Fruit fly (Drosophila melanogaster): ENCODE measurements around the gene ND-SGDH.

ND-SGDH gene

dm6 chr3L:12109045-12109632 lies 29.2 kb downstream of the ND-SGDH start (continued):
- TF ChIP-seq Hr39 (GFP tag; optimal IDR thresholded peaks at IDR 0.05) (no peak), CG7368 (GFP tag; optimal IDR thresholded peaks at IDR 0.05) (no peak), CG11762 (GFP tag; optimal IDR thresholded peaks at IDR 0.05; ENCODE audit: insufficient read depth) (peak; percentile 11), CG3032 (tag; optimal IDR thresholded peaks at IDR 0.05) (peak; percentile 20), Sox102F (GFP tag; optimal IDR thresholded peaks at IDR 0.05) (no peak), Sox15 (GFP tag; optimal IDR thresholded peaks at IDR 0.05) (no peak), vri (GFP tag; optimal IDR thresholded peaks at IDR 0.05) (no peak), CG6276 (GFP tag; optimal IDR thresholded peaks at IDR 0.05) (peak; percentile 38), Eip78C (GFP tag) (peak; percentile 83), CG6163 (GFP tag; IDR thresholded peaks at IDR 0.05) (peak; percentile 75), CG16779 (tag; optimal IDR thresholded peaks at IDR 0.05) (no peak), esn (GFP tag; optimal IDR thresholded peaks at IDR 0.05) (no peak), Hr4 (GFP tag; optimal IDR thresholded peaks at IDR 0.05) (peak; percentile 41), Smox (GFP tag; optimal IDR thresholded peaks at IDR 0.05) (no peak), CG1621 (tag; optimal IDR thresholded peaks at IDR 0.05) (no peak), acj6 (GFP tag; optimal IDR thresholded peaks at IDR 0.05) (peak; percentile 36), Met (GFP tag; optimal IDR thresholded peaks at IDR 0.05) (no peak), CG11902 (GFP tag; optimal IDR thresholded peaks at IDR 0.05) (no peak), CG8119 (GFP tag; IDR thresholded peaks at IDR 0.05) (peak; percentile 65), CG3919 (GFP tag; optimal IDR thresholded peaks at IDR 0.05) (peak; percentile 31), achi (GFP tag; optimal IDR thresholded peaks at IDR 0.05) (peak; percentile 55), eg (GFP tag; IDR thresholded peaks at IDR 0.05) (peak; percentile 73; the same call in 2 of the 3 replicates), Sox14 (GFP tag; optimal IDR thresholded peaks at IDR 0.05) (no peak)

- TF ChIP-seq CG10631 (GFP tag; optimal IDR thresholded peaks at IDR 0.05) (peak; percentile 0), esn (GFP tag; optimal IDR thresholded peaks at IDR 0.05) (peak; percentile 23), svp (GFP tag) (peak; percentile 70), CG15336 (GFP tag; IDR thresholded peaks at IDR 0.05) (peak; percentile 64), Eip78C (GFP tag) (peak; percentile 82), CG9139 (GFP tag; optimal IDR thresholded peaks at IDR 0.05) (no peak), CG8119 (GFP tag; IDR thresholded peaks at IDR 0.05) (peak; percentile 68), CG32006 (GFP tag; optimal IDR thresholded peaks at IDR 0.05) (peak; percentile 10), CG8319 (GFP tag; optimal IDR thresholded peaks at IDR 0.05) (no peak), Gug (GFP tag; IDR thresholded peaks at IDR 0.05) (peak; percentile 29; the same call in 1 of the 2 replicates), topi (GFP tag; optimal IDR thresholded peaks at IDR 0.05) (peak; percentile 40), CG10669 (GFP tag; optimal IDR thresholded peaks at IDR 0.05) (peak; percentile 3), fkh (GFP tag; optimal IDR thresholded peaks at IDR 0.05) (no peak), CG6163 (GFP tag; IDR thresholded peaks at IDR 0.05) (peak; percentile 40; the same call in 2 of the 3 replicates), eg (GFP tag; IDR thresholded peaks at IDR 0.05) (peak; percentile 37; the same call in 2 of the 3 replicates)
These were observed 29.9 kb downstream of the ND-SGDH start for dm6 chr3L:12108515-12108914.

- TF ChIP-seq svp (GFP tag) (peak; percentile 25), Gug (GFP tag; IDR thresholded peaks at IDR 0.05) (no peak)
These were observed 31.0 kb downstream of the ND-SGDH start for dm6 chr3L:12107378-12107777.

- TF ChIP-seq acj6 (GFP tag; optimal IDR thresholded peaks at IDR 0.05) = peak; percentile 59
- peak; percentile 16 for TF ChIP-seq Hr4 (GFP tag; optimal IDR thresholded peaks at IDR 0.05)
- peak; percentile 45 for TF ChIP-seq Gug (GFP tag; IDR thresholded peaks at IDR 0.05)
- peak; percentile 55 for TF ChIP-seq CG3919 (GFP tag; optimal IDR thresholded peaks at IDR 0.05)
- peak; percentile 83 for TF ChIP-seq Eip78C (GFP tag)
- peak; percentile 50 to 52 for TF ChIP-seq ss (GFP tag; optimal IDR thresholded peaks at IDR 0.05)
- peak; percentile 49 for TF ChIP-seq svp (GFP tag)
- TF ChIP-seq CG3032 (tag; optimal IDR thresholded peaks at IDR 0.05) = peak; percentile 80
- TF ChIP-seq fd85E (GFP tag; optimal IDR thresholded peaks at IDR 0.05) = no peak
- TF ChIP-seq CG10669 (GFP tag; optimal IDR thresholded peaks at IDR 0.05) = peak; percentile 55
- TF ChIP-seq CG6276 (GFP tag; optimal IDR thresholded peaks at IDR 0.05) = peak; percentile 63
- peak; percentile 68 for TF ChIP-seq CG10631 (GFP tag; optimal IDR thresholded peaks at IDR 0.05)
- TF ChIP-seq Ets21C (GFP tag; optimal IDR thresholded peaks at IDR 0.05) = no peak
- TF ChIP-seq CG7368 (GFP tag; optimal IDR thresholded peaks at IDR 0.05) = peak; percentile 2
- peak; percentile 81 for TF ChIP-seq dsx (GFP tag; optimal IDR thresholded peaks at IDR 0.05; ENCODE audit: poor library complexity, severe bottlenecking)
- TF ChIP-seq lz (GFP tag; optimal IDR thresholded peaks at IDR 0.05) = peak; percentile 3
- peak; percentile 47 for TF ChIP-seq fd59A (GFP tag; optimal IDR thresholded peaks at IDR 0.05)
- TF ChIP-seq CG8119 (GFP tag; IDR thresholded peaks at IDR 0.05) = peak; percentile 82
- TF ChIP-seq salr (GFP tag; optimal IDR thresholded peaks at IDR 0.05) = peak in 1 of 2 experiments; percentile 72
- no peak for TF ChIP-seq CG11294 (GFP tag; IDR thresholded peaks at IDR 0.05)
- TF ChIP-seq Eip75B (GFP tag; optimal IDR thresholded peaks at IDR 0.05) = peak; percentile 5
- peak; percentile 60 for TF ChIP-seq CG6808 (GFP tag; optimal IDR thresholded peaks at IDR 0.05)
- peak; percentile 15 for TF ChIP-seq Met (GFP tag; optimal IDR thresholded peaks at IDR 0.05)
- TF ChIP-seq Sox102F (GFP tag; optimal IDR thresholded peaks at IDR 0.05) = no peak
These were observed 36.4 kb downstream of the ND-SGDH start for dm6 chr3L:12101924-12102383.

Measured in whole organism, prepupa.